Worm (Caenorhabditis elegans): ENCODE data around the gene mig-6.

mig-6 gene

DNA sequence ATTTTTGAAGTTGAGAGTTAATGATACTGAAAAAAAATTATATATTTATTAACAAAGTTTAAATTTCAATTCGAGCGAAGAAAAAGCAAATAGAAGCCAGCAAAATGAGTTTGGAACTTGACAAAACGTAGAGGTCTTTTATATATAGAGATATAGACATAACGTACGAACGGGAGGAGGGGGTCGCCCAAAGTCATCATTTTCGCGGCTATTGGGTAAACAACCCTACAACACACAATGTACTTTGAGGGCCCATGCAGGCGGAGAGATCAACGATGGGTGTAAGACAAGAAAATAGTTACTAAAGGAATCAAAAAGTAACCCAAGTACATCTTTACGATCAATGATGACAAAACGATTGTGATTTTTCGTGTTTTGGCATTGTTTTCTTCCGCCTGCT lies 15.3 kb upstream of the mig-6 start, which contains the start of gene ZK742.4:
TSS of gene ZK742.4 (minus strand) at position 35 of the 400 bp plus-strand sequence.
- TF ChIP-seq isw-1 (GFP tag; IDR thresholded peaks at IDR 0.05): no peak
- peak; percentile 29 for TF ChIP-seq lin-14 (GFP tag; optimal IDR thresholded peaks at IDR 0.05)
- TF ChIP-seq ceh-82 (tag; optimal IDR thresholded peaks at IDR 0.05): no peak
- peak; percentile 77 for TF ChIP-seq skn-1 (tag; optimal IDR thresholded peaks at IDR 0.05)
- peak; percentile 37 for TF ChIP-seq nhr-20 (tag; optimal IDR thresholded peaks at IDR 0.05)
- TF ChIP-seq sup-37 (GFP tag; optimal IDR thresholded peaks at IDR 0.05): no peak
- no peak for TF ChIP-seq egl-27 (tag; optimal IDR thresholded peaks at IDR 0.05)
- TF ChIP-seq ztf-11 (tag; optimal IDR thresholded peaks at IDR 0.05): no peak

DNA sequence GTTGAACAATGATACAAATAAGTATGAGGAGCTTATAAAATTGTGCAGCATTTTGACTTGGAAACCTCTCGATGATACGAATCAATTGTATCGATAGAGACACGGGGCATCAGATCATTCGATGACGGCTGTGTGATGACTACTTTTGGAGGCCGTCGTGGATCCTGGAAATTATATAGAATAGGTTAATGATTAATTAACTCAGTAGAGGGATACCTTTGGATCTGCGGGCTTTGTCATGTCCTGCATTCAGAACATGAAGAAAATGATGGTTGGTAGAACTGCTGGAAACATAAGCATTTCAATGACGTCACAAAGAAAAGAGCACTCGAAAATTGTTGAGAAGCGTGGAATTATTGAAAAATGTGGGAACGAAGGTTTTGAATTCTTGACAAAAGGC lies 12.4 kb upstream of the mig-6 start, which contains the start of gene ZK742.6:
TSS of gene ZK742.6 (minus strand) at position 342 of the 400 bp plus-strand sequence.
- TF ChIP-seq unc-86 (tag; optimal IDR thresholded peaks at IDR 0.05) (no peak), sptf-1 (tag; optimal IDR thresholded peaks at IDR 0.05) (no peak), ceh-82 (tag; optimal IDR thresholded peaks at IDR 0.05) (no peak), aha-1 (tag; optimal IDR thresholded peaks at IDR 0.05) (no peak), Y116A8C.19 (tag; optimal IDR thresholded peaks at IDR 0.05; ENCODE audit: borderline replicate concordance) (no peak)

DNA sequence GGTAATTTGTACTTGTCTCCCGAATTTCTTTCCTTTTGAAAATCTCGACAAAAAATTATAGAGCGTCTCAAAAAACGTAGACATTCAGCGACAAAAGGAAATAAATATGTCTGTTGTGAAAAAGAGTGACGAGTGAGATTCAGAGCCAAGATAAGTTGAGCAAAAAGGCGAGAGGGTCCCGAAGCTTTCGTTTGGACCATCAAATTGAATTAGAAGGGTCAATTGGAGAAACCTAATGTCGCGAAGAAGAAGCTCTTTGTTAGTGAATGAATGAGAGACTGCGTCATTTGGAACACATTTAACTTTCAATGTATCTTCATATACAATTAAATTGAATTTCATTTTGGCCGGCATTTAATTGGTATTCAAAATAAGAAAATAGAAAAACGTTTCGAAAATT lies 10.5 kb upstream of the mig-6 start:
- TF ChIP-seq fkh-10 (GFP tag; optimal IDR thresholded peaks at IDR 0.05) (peak; percentile 51), rnt-1 (tag; optimal IDR thresholded peaks at IDR 0.05) (no peak), lir-3 (tag; optimal IDR thresholded peaks at IDR 0.05; ENCODE audit: poor library complexity) (no peak), nhr-19 (GFP tag; conservative IDR thresholded peaks at IDR 0.05) (no peak), ces-1 (GFP tag; optimal IDR thresholded peaks at IDR 0.05) (peak; percentile 22), lin-14 (GFP tag; optimal IDR thresholded peaks at IDR 0.05) (peak; percentile 66), hlh-4 (tag; optimal IDR thresholded peaks at IDR 0.05) (no peak)

DNA sequence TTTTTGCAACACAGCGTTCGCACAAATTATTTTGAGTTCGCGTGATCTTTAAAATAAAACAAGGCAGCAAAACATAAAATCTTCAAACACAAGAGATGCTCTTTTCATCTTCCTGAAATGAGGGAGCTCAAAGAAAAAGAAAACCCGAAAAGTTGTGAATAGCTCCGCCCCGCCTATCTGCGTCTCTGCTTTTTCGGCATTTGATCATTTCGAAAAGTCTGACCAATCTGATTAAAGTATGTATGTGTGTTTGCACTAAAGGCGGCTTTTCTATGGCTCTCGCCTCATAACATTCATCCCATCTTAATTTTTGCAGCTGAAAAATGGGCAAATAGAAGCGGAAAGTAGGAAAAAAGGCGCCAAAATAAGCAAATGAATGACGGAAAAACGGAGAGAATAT lies 7.4 kb upstream of the mig-6 start:
- no peak for TF ChIP-seq pax-3 (tag; optimal IDR thresholded peaks at IDR 0.05)
- TF ChIP-seq C16A3.4 (tag; optimal IDR thresholded peaks at IDR 0.05): no peak
- no peak for TF ChIP-seq unc-30 (tag; optimal IDR thresholded peaks at IDR 0.05)
- TF ChIP-seq nhr-84 (tag; optimal IDR thresholded peaks at IDR 0.05): no peak
- no peak for TF ChIP-seq hlh-17 (GFP tag; optimal IDR thresholded peaks at IDR 0.05; ENCODE audit: borderline replicate concordance)
- no peak for TF ChIP-seq nhr-237 (tag; optimal IDR thresholded peaks at IDR 0.05)
- no peak for TF ChIP-seq fos-1 (tag; optimal IDR thresholded peaks at IDR 0.05)
- no peak for TF ChIP-seq ama-1 (optimal IDR thresholded peaks at IDR 0.05)
- TF ChIP-seq ets-5 (GFP tag; IDR thresholded peaks at IDR 0.05): no peak
- TF ChIP-seq zag-1 (tag; optimal IDR thresholded peaks at IDR 0.05): no peak
- peak; percentile 82 for TF ChIP-seq lin-14 (GFP tag; optimal IDR thresholded peaks at IDR 0.05)
- no peak for TF ChIP-seq zip-4 (GFP tag; optimal IDR thresholded peaks at IDR 0.05)
- no peak for TF ChIP-seq nhr-85 (tag)
- peak; percentile 3 for TF ChIP-seq nhr-71 (tag; optimal IDR thresholded peaks at IDR 0.05)
- TF ChIP-seq unc-86 (tag; optimal IDR thresholded peaks at IDR 0.05): no peak
- no peak for TF ChIP-seq vab-15 (tag; optimal IDR thresholded peaks at IDR 0.05)
- TF ChIP-seq egl-13 (tag; optimal IDR thresholded peaks at IDR 0.05): no peak
- no peak for TF ChIP-seq nhr-76 (tag; optimal IDR thresholded peaks at IDR 0.05)
- no peak for TF ChIP-seq lin-15B (tag; optimal IDR thresholded peaks at IDR 0.05)
- no peak for TF ChIP-seq C34B4.2 (tag; optimal IDR thresholded peaks at IDR 0.05)
- no peak for TF ChIP-seq efl-3 (GFP tag; optimal IDR thresholded peaks at IDR 0.05)
- TF ChIP-seq hlh-4 (tag; optimal IDR thresholded peaks at IDR 0.05): no peak
- no peak for TF ChIP-seq dsc-1 (tag; optimal IDR thresholded peaks at IDR 0.05)
- no peak for TF ChIP-seq fkh-4 (tag; optimal IDR thresholded peaks at IDR 0.05; ENCODE audit: borderline replicate concordance)
- no peak for TF ChIP-seq lin-35 (GFP tag; optimal IDR thresholded peaks at IDR 0.05)
- no peak for TF ChIP-seq aly-2 (tag; optimal IDR thresholded peaks at IDR 0.05)
- TF ChIP-seq mef-2 (tag; optimal IDR thresholded peaks at IDR 0.05): no peak
- no peak for TF ChIP-seq irx-1 (tag; optimal IDR thresholded peaks at IDR 0.05)
- no peak for TF ChIP-seq nhr-90 (tag; optimal IDR thresholded peaks at IDR 0.05; ENCODE audit: poor library complexity)
- TF ChIP-seq fkh-10 (GFP tag; optimal IDR thresholded peaks at IDR 0.05): peak; percentile 68
- TF ChIP-seq ztf-4 (tag; optimal IDR thresholded peaks at IDR 0.05): no peak
- no peak for TF ChIP-seq tbx-2 (tag; optimal IDR thresholded peaks at IDR 0.05)
- no peak for TF ChIP-seq sptf-1 (tag; optimal IDR thresholded peaks at IDR 0.05)
- no peak for TF ChIP-seq skn-1 (tag; optimal IDR thresholded peaks at IDR 0.05)
- TF ChIP-seq fkh-8 (tag; optimal IDR thresholded peaks at IDR 0.05): peak; percentile 9
